Worm (Caenorhabditis elegans): ENCODE data around the gene npl-4.2.

DNA sequence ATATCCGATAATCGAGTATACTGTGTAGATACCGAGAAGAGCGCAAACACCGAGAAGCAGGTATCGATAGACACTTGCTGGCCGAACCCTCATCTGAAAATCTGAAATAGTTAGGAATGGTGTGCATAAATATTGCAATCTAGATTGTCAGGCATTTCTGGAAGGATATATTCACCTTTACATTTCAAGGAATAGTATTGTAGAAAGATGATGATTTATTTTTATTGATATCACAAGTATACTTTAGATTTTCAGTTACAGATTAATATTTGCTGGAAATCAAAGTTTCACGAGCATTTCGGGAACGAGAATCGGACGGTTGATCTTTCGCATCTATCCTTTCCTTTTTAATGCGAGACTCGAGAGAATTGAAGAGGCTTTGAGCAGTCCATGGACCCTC is 37.0 kb downstream of the npl-4.2 start, which contains the start of gene fut-3:
- TF ChIP-seq cebp-2 (GFP tag; IDR thresholded peaks at IDR 0.05), result no peak
- no peak for TF ChIP-seq ztf-6 (GFP tag; IDR thresholded peaks at IDR 0.05)
- no peak for TF ChIP-seq bed-2 (GFP tag; IDR thresholded peaks at IDR 0.05)
- TF ChIP-seq ama-1 (optimal IDR thresholded peaks at IDR 0.05), result no peak
- no peak for TF ChIP-seq ama-1 (GFP tag; optimal IDR thresholded peaks at IDR 0.05)
- TF ChIP-seq F33H1.4 (GFP tag; IDR thresholded peaks at IDR 0.05), result no peak
- no peak for TF ChIP-seq madf-6 (GFP tag; IDR thresholded peaks at IDR 0.05)
- no peak for TF ChIP-seq K11D2.4 (GFP tag; IDR thresholded peaks at IDR 0.05)
- TF ChIP-seq mcd-1 (GFP tag; IDR thresholded peaks at IDR 0.05), result no peak
- TF ChIP-seq F55B11.4 (tag; optimal IDR thresholded peaks at IDR 0.05; ENCODE audit: borderline replicate concordance, insufficient read depth), result no peak

Data from whole organism, young adult.